Worm (Caenorhabditis elegans) whole organism, midembryonic: ENCODE data around the gene T05C1.3.

Source experiments
- T22C8.4 ChIP-seq: fragments of 200-800 bp; sonication (Bioruptor generic); IDR thresholded peaks from 2 replicates; pipeline ENCODE4 v1.3.6; 2022; ENCODE audit warnings: missing genetic modification characterization, missing compliant biosample characterization
- cog-1 ChIP-seq: sonication (generic microtip); optimal IDR thresholded peaks from 2 replicates; lab custom pipeline; 2016; ENCODE audit warnings: missing genetic modification characterization, missing compliant biosample characterization
- flt-1 ChIP-seq: fragments of 200-800 bp; sonication (Bioruptor generic); IDR thresholded peaks from 2 replicates; pipeline ENCODE4 v1.3.6; 2022; ENCODE audit warnings: missing genetic modification characterization, missing compliant biosample characterization
- klf-2 ChIP-seq: fragments of 200-800 bp; sonication (Bioruptor generic); conservative IDR thresholded peaks from 2 replicates; pipeline ENCODE4 v1.3.6; 2022; ENCODE audit warnings: missing genetic modification reagents, missing genetic modification characterization, missing compliant biosample characterization
- med-1 ChIP-seq: sonication (generic microtip); optimal IDR thresholded peaks from 2 replicates; lab custom pipeline; 2017; ENCODE audit warnings: missing genetic modification characterization, mild to moderate bottlenecking, missing compliant biosample characterization, antibody characterized with exemption, missing genetic modification reagents; ENCODE audit not compliant: insufficient read depth
- ref-1 ChIP-seq: fragments of 200-800 bp; sonication (Bioruptor generic); conservative IDR thresholded peaks from 2 replicates; pipeline ENCODE4 v1.3.6; 2022; ENCODE audit warnings: missing genetic modification reagents, missing genetic modification characterization, missing compliant biosample characterization
- tab-1 ChIP-seq: fragments of 200-800 bp; sonication (Bioruptor generic); IDR thresholded peaks from 2 replicates; pipeline ENCODE4 v1.3.6; 2022; ENCODE audit warnings: missing genetic modification characterization, missing compliant biosample characterization
- ztf-23 ChIP-seq: fragments of 200-800 bp; sonication (Bioruptor generic); IDR thresholded peaks from 2 replicates; pipeline ENCODE4 v1.3.6; 2022; ENCODE audit warnings: missing genetic modification reagents, missing genetic modification characterization, missing compliant biosample characterization
- ztf-29 ChIP-seq: fragments of 200-800 bp; sonication (Bioruptor generic); IDR thresholded peaks from 2 replicates; pipeline ENCODE4 v1.3.6; 2022; ENCODE audit warnings: missing genetic modification reagents, missing genetic modification characterization, missing compliant biosample characterization

T05C1.3 gene

DNA sequence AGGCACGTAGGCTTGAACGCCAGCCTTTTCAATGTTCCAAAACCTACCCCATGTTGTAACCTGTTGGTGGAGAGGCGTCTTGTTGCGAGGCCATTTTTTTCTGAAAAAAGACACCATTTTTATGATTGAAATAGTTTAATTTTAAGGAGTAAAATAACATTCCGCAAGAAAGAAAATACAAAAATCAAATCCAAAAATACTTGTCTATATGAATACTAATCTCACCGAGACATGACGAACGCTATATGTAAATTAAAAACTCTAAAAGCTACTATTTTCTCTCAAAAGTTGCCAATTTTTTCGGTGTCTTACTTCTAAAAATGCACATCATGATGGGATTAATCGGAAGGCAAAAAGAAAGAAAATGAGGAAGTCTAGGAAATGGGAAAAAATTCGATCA is 7.2 kb downstream of the T05C1.3 start, which contains the start of gene T05C1.2:
TSS of gene T05C1.2 (minus strand) at position 101 of the 400 bp plus-strand sequence.
- no peak for TF ChIP-seq tab-1 (GFP tag; lab: Robert Waterston, UW)
- TF ChIP-seq cog-1 (tag; lab: Kevin White, UChicago) = no peak
- TF ChIP-seq klf-2 (GFP tag; lab: Robert Waterston, UW) = no peak
- TF ChIP-seq T22C8.4 (GFP tag; lab: Robert Waterston, UW) = no peak
- TF ChIP-seq ref-1 (GFP tag; lab: Robert Waterston, UW) = no peak
- no peak for TF ChIP-seq ztf-23 (GFP tag; lab: Robert Waterston, UW)
- no peak for TF ChIP-seq flt-1 (GFP tag; lab: Robert Waterston, UW)
- no peak for TF ChIP-seq med-1 (GFP tag; lab: Kevin White, UChicago)

- TF ChIP-seq ref-1 (GFP tag; lab: Robert Waterston, UW) (no peak), T22C8.4 (GFP tag; lab: Robert Waterston, UW) (no peak), tab-1 (GFP tag; lab: Robert Waterston, UW) (no peak), klf-2 (GFP tag; lab: Robert Waterston, UW) (no peak), cog-1 (tag; lab: Kevin White, UChicago) (no peak), flt-1 (GFP tag; lab: Robert Waterston, UW) (no peak), ztf-23 (GFP tag; lab: Robert Waterston, UW) (no peak), ztf-29 (GFP tag; lab: Robert Waterston, UW) (no peak), med-1 (GFP tag; lab: Kevin White, UChicago) (no peak)
These were observed 10.9 kb downstream of the T05C1.3 start, which contains the start of gene T05C1.1 for ce11 chrII:4478303-4478702. T05C1.1 (plus strand) TSS chrII:4478603.

ce11 chrII:4474005-4474655 is 15.1 kb downstream of the T05C1.3 start:
- TF ChIP-seq ztf-23 (GFP tag; lab: Robert Waterston, UW) = no peak
- TF ChIP-seq med-1 (GFP tag; lab: Kevin White, UChicago) = no peak
- no peak for TF ChIP-seq cog-1 (tag; lab: Kevin White, UChicago)
- no peak for TF ChIP-seq tab-1 (GFP tag; lab: Robert Waterston, UW)
- no peak for TF ChIP-seq klf-2 (GFP tag; lab: Robert Waterston, UW)
- TF ChIP-seq ref-1 (GFP tag; lab: Robert Waterston, UW) = no peak
- TF ChIP-seq ztf-29 (GFP tag; lab: Robert Waterston, UW) = no peak
- no peak for TF ChIP-seq flt-1 (GFP tag; lab: Robert Waterston, UW)
- no peak for TF ChIP-seq T22C8.4 (GFP tag; lab: Robert Waterston, UW)

ce11 chrII:4470972-4471645 is 18.1 kb downstream of the T05C1.3 start, which contains the start of gene W06B4.1:
W06B4.1 (plus strand) TSS chrII:4471595.
- TF ChIP-seq tab-1 (GFP tag; lab: Robert Waterston, UW) (no peak), ref-1 (GFP tag; lab: Robert Waterston, UW) (no peak), med-1 (GFP tag; lab: Kevin White, UChicago) (no peak), flt-1 (GFP tag; lab: Robert Waterston, UW) (no peak), ztf-29 (GFP tag; lab: Robert Waterston, UW) (no peak), klf-2 (GFP tag; lab: Robert Waterston, UW) (no peak), T22C8.4 (GFP tag; lab: Robert Waterston, UW) (no peak), cog-1 (tag; lab: Kevin White, UChicago) (no peak)

- TF ChIP-seq T22C8.4 (GFP tag; lab: Robert Waterston, UW) (no peak), ztf-29 (GFP tag; lab: Robert Waterston, UW) (no peak), tab-1 (GFP tag; lab: Robert Waterston, UW) (no peak)
These were observed 20.2 kb downstream of the T05C1.3 start for ce11 chrII:4468897-4469459.

- TF ChIP-seq ztf-29 (GFP tag; lab: Robert Waterston, UW) (no peak), ref-1 (GFP tag; lab: Robert Waterston, UW) (no peak), klf-2 (GFP tag; lab: Robert Waterston, UW) (no peak), ztf-23 (GFP tag; lab: Robert Waterston, UW) (no peak), tab-1 (GFP tag; lab: Robert Waterston, UW) (no peak), med-1 (GFP tag; lab: Kevin White, UChicago) (no peak)
These were observed 21.3 kb downstream of the T05C1.3 start, which contains the start of gene W06B4.2 for ce11 chrII:4467869-4468268. W06B4.2 (plus strand) TSS chrII:4468169.

DNA sequence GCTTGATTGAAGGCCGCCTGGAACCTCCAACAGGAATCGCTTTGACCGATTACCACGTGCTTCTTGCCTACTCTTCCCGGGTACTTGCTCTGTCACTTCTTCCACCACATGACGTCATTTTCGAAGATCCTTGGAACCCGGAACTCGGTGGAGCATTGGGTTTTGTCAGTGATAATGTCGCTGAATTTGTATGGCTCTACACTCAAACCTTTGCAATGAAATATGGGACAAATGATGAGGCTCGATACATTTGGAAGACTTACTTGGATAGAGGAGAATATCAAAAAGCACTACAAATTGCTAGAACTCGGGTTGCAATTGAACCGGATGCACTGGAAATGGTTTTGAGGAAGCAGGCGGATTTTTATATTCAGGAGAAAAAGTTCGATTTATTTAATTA is 26.3 kb downstream of the T05C1.3 start:
- TF ChIP-seq med-1 (GFP tag; lab: Kevin White, UChicago) (no peak), ztf-29 (GFP tag; lab: Robert Waterston, UW) (no peak), ztf-23 (GFP tag; lab: Robert Waterston, UW) (no peak), tab-1 (GFP tag; lab: Robert Waterston, UW) (no peak), klf-2 (GFP tag; lab: Robert Waterston, UW) (no peak), T22C8.4 (GFP tag; lab: Robert Waterston, UW) (no peak), ref-1 (GFP tag; lab: Robert Waterston, UW) (no peak), flt-1 (GFP tag; lab: Robert Waterston, UW) (no peak), cog-1 (tag; lab: Kevin White, UChicago) (no peak)

DNA sequence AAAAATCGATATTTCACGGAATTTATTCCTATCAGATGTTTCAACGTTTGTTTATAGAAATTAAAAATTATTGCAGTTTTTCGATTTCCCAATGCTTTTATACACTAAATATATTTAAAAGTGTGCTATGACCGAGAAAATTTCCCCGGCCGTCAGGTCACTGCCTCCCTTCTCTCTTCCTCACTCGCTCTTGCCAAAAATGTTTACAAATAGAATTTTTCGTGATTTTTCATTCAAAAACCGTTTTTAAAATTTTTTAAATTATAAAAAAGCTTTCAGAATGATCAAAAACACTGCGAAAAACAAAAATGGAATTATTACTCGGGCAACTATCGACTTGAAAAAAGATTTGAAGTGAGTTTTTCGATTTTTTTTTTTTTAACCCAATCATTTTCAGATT is 28.3 kb downstream of the T05C1.3 start, which contains the start of the genes T12C9.7 and vps-18:
TSS of gene T12C9.7 (minus strand) at position 101 of the 400 bp plus-strand sequence.
TSS of gene vps-18 (plus strand) at position 280 of the 400 bp plus-strand sequence.
- no peak for TF ChIP-seq cog-1 (tag; lab: Kevin White, UChicago)
- no peak for TF ChIP-seq ztf-23 (GFP tag; lab: Robert Waterston, UW)
- TF ChIP-seq med-1 (GFP tag; lab: Kevin White, UChicago) = no peak
- TF ChIP-seq flt-1 (GFP tag; lab: Robert Waterston, UW) = no peak
- no peak for TF ChIP-seq ztf-29 (GFP tag; lab: Robert Waterston, UW)
- no peak for TF ChIP-seq ref-1 (GFP tag; lab: Robert Waterston, UW)
